Fruit fly (Drosophila melanogaster): Measurements from ENCODE around the gene CG46456.

- 0 out of 3 replicates have a peak, but pooled peaks have one; percentile 41 for TF ChIP-seq CG8119 (GFP tag; IDR thresholded peaks at IDR 0.05)
- peak; percentile 73 for TF ChIP-seq CG8632 (GFP tag; optimal IDR thresholded peaks at IDR 0.05)
- peak; percentile 50 to 75 for TF ChIP-seq ss (GFP tag; optimal IDR thresholded peaks at IDR 0.05)
- peak; percentile 95 for TF ChIP-seq CG6808 (GFP tag; optimal IDR thresholded peaks at IDR 0.05)
- TF ChIP-seq Eip78C (GFP tag) = peak; percentile 74
- TF ChIP-seq CG31627 (GFP tag; optimal IDR thresholded peaks at IDR 0.05) = peak; percentile 55
- TF ChIP-seq Smox (GFP tag; optimal IDR thresholded peaks at IDR 0.05) = peak; percentile 60
- TF ChIP-seq Gug (GFP tag; IDR thresholded peaks at IDR 0.05) = 0 out of 2 replicates have a peak, but pooled peaks have one; percentile 44
- peak; percentile 62 for TF ChIP-seq topi (GFP tag; optimal IDR thresholded peaks at IDR 0.05)
- peak; percentile 72 for TF ChIP-seq Met (GFP tag; optimal IDR thresholded peaks at IDR 0.05)
- no peak for TF ChIP-seq Eip93F (GFP tag; optimal IDR thresholded peaks at IDR 0.05)
- peak; percentile 91 for TF ChIP-seq CG1621 (tag; optimal IDR thresholded peaks at IDR 0.05)
- TF ChIP-seq eg (GFP tag; IDR thresholded peaks at IDR 0.05) = no peak
These were observed 2.3 kb downstream of the CG46456 start for dm6 chr3L:5352684-5353322.

All from whole organism, prepupa.